Worm (Caenorhabditis elegans) whole organism, L2 larva: Measurements from ENCODE around the gene dod-17.

Source experiments
- F13H6.1 ChIP-seq: sonication (generic microtip); optimal IDR thresholded peaks from 2 replicates; lab custom pipeline; 2016; ENCODE audit warnings: missing genetic modification characterization, missing compliant biosample characterization
- nhr-11 ChIP-seq: fragments of 150-350 bp; optimal IDR thresholded peaks from 2 replicates; lab custom pipeline; 2014; ENCODE audit warnings: missing biosample characterization, missing genetic modification characterization

ce11 chrIV:12985961-12986360, 9.9 kb downstream of the dod-17 start, which contains the start of gene K10D11.3:
- TF ChIP-seq nhr-11 (tag; lab: Kevin White, UChicago) (no peak), F13H6.1 (tag; lab: Kevin White, UChicago) (no peak)
